Fruit fly (Drosophila melanogaster) whole organism, pupa: Measurements from ENCODE around the gene CG4957.

Source experiments
- CG12605 ChIP-seq: fragments of 200-800 bp; sonication (Bioruptor generic); IDR thresholded peaks from 2 replicates; pipeline ENCODE4 v1.3.6; 2022; ENCODE audit warnings: missing biosample characterization, missing genetic modification characterization
- CG32121 ChIP-seq: fragments of 200-800 bp; sonication (Bioruptor generic); IDR thresholded peaks from 2 replicates; pipeline ENCODE4 v1.3.6; 2022; ENCODE audit warnings: missing biosample characterization, missing genetic modification characterization
- CG8301 ChIP-seq: fragments of 200-800 bp; sonication (Bioruptor generic); optimal IDR thresholded peaks from 2 replicates; lab custom pipeline; 2018; ENCODE audit warnings: missing biosample characterization, mild to moderate bottlenecking, missing genetic modification characterization
- Pif1A ChIP-seq: fragments of 200-800 bp; sonication (Bioruptor generic); optimal IDR thresholded peaks from 3 replicates; lab custom pipeline; 2016; ENCODE audit warnings: missing biosample characterization, missing genetic modification characterization
- Snoo ChIP-seq: fragments of 200-800 bp; sonication (Bioruptor generic); optimal IDR thresholded peaks from 3 replicates; lab custom pipeline; 2017; ENCODE audit warnings: missing biosample characterization, mild to moderate bottlenecking, missing genetic modification characterization, inconsistent platforms
- gl ChIP-seq: fragments of 200-800 bp; sonication (Bioruptor generic); optimal IDR thresholded peaks from 2 replicates; lab custom pipeline; 2018; ENCODE audit warnings: missing biosample characterization, mild to moderate bottlenecking, missing genetic modification characterization

DNA sequence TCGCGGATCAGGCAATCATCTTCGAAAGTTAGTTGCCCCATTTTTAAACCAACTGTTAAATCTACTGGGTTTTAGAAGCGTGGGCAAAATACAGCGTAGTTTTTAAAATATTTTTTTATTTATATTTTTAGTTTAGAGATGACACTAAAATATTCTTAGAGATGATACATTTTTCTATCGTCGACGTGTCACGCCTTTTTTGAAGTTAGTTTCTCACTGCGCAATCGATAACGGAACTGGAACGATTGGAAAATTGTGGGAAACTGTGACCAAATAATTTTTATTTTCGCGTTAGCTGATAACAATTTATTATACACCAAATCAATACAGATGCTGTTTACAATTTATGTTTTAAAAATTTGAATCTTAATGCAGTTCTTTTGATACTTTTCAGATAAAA is 10.0 kb downstream of the CG4957 start, which contains the start of gene Utx:
- TF ChIP-seq CG12605 (no peak), Snoo (tag; lab: Kevin White, UChicago) (no peak), gl (tag; lab: Kevin White, UChicago) (no peak), Pif1A (GFP tag; lab: Kevin White, UChicago) (no peak), CG8301 (tag; lab: Kevin White, UChicago) (no peak), CG32121 (GFP tag; lab: Robert Waterston, UW) (no peak)
